Fruit fly (Drosophila melanogaster): ENCODE results near the gene CG14297.

The CG14297 gene

dm6 chr3R:18923802-18924635 is 26.1 kb downstream of the CG14297 start:
- TF ChIP-seq Lpt (GFP tag; optimal IDR thresholded peaks at IDR 0.05) (no peak), CG15336 (GFP tag; IDR thresholded peaks at IDR 0.05) (peak; percentile 5; the same call in 1 of the 2 replicates), CG7368 (GFP tag; optimal IDR thresholded peaks at IDR 0.05) (no peak), Ets96B (tag; optimal IDR thresholded peaks at IDR 0.05) (no peak), Sox102F (GFP tag; optimal IDR thresholded peaks at IDR 0.05) (peak; percentile 28), dsx (GFP tag; optimal IDR thresholded peaks at IDR 0.05; ENCODE audit: poor library complexity, severe bottlenecking) (peak; percentile 57), svp (GFP tag) (peak; percentile 70), Eip78C (GFP tag) (peak; percentile 28), CG3919 (GFP tag; optimal IDR thresholded peaks at IDR 0.05) (peak; percentile 4)

- TF ChIP-seq spab (GFP tag; optimal IDR thresholded peaks at IDR 0.05) (no peak), CG16779 (tag; optimal IDR thresholded peaks at IDR 0.05) (no peak), Eip78C (GFP tag) (no peak), Lpt (GFP tag; optimal IDR thresholded peaks at IDR 0.05) (no peak)
Measured at dm6 chr3R:18924636-18924977, 26.7 kb downstream of the CG14297 start.

dm6 chr3R:18928346-18928917 is 30.5 kb downstream of the CG14297 start, which contains the start of gene Mpc1:
TSS of gene Mpc1 (minus strand) at chr3R:18928659.
- TF ChIP-seq CG8319 (GFP tag; optimal IDR thresholded peaks at IDR 0.05) (no peak), CG6808 (GFP tag; optimal IDR thresholded peaks at IDR 0.05) (no peak), topi (GFP tag; optimal IDR thresholded peaks at IDR 0.05) (no peak), cyc (GFP tag; optimal IDR thresholded peaks at IDR 0.05) (no peak), CG8632 (GFP tag; optimal IDR thresholded peaks at IDR 0.05) (no peak), vri (GFP tag; optimal IDR thresholded peaks at IDR 0.05) (peak; percentile 64), Eip93F (GFP tag; optimal IDR thresholded peaks at IDR 0.05) (peak; percentile 20), fkh (GFP tag; optimal IDR thresholded peaks at IDR 0.05) (peak; percentile 48), Eip78C (GFP tag) (peak; percentile 26), Blimp-1 (GFP tag; optimal IDR thresholded peaks at IDR 0.05) (no peak), svp (GFP tag) (peak; percentile 83), CG1621 (tag; optimal IDR thresholded peaks at IDR 0.05) (no peak), Ets96B (tag; optimal IDR thresholded peaks at IDR 0.05) (no peak), lz (GFP tag; optimal IDR thresholded peaks at IDR 0.05) (no peak), CG6163 (GFP tag; IDR thresholded peaks at IDR 0.05) (peak; percentile 6; the same call in 1 of the 3 replicates)

- TF ChIP-seq fd85E (GFP tag; optimal IDR thresholded peaks at IDR 0.05) (peak; percentile 2), CG32006 (GFP tag; optimal IDR thresholded peaks at IDR 0.05) (peak; percentile 12), Sox102F (GFP tag; optimal IDR thresholded peaks at IDR 0.05) (peak; percentile 42), CG6276 (GFP tag; optimal IDR thresholded peaks at IDR 0.05) (peak; percentile 5), OdsH (GFP tag; optimal IDR thresholded peaks at IDR 0.05) (peak; percentile 40), Eip93F (GFP tag; optimal IDR thresholded peaks at IDR 0.05) (no peak), topi (GFP tag; optimal IDR thresholded peaks at IDR 0.05) (peak; percentile 44), CG4318 (GFP tag; optimal IDR thresholded peaks at IDR 0.05) (no peak), CG31627 (GFP tag; optimal IDR thresholded peaks at IDR 0.05) (peak; percentile 40), CG6163 (GFP tag; IDR thresholded peaks at IDR 0.05) (peak; percentile 77), Sox14 (GFP tag; optimal IDR thresholded peaks at IDR 0.05) (no peak), pdm3 (GFP tag; optimal IDR thresholded peaks at IDR 0.05) (peak; percentile 65), CG10631 (GFP tag; optimal IDR thresholded peaks at IDR 0.05) (peak; percentile 28), Hr38 (GFP tag; optimal IDR thresholded peaks at IDR 0.05) (no peak), fkh (GFP tag; optimal IDR thresholded peaks at IDR 0.05) (no peak), Sox15 (GFP tag; optimal IDR thresholded peaks at IDR 0.05) (no peak), CG11762 (GFP tag; optimal IDR thresholded peaks at IDR 0.05; ENCODE audit: insufficient read depth) (peak; percentile 18), CG6792 (GFP tag; optimal IDR thresholded peaks at IDR 0.05) (peak; percentile 15), dsx (GFP tag; optimal IDR thresholded peaks at IDR 0.05; ENCODE audit: poor library complexity, severe bottlenecking) (no peak), CG3919 (GFP tag; optimal IDR thresholded peaks at IDR 0.05) (peak; percentile 72), Ets96B (tag; optimal IDR thresholded peaks at IDR 0.05) (no peak), CG8632 (GFP tag; optimal IDR thresholded peaks at IDR 0.05) (peak; percentile 14), CG11902 (GFP tag; optimal IDR thresholded peaks at IDR 0.05) (no peak), Hr4 (GFP tag; optimal IDR thresholded peaks at IDR 0.05) (peak; percentile 13), Gug (GFP tag; IDR thresholded peaks at IDR 0.05) (no peak), Ets21C (GFP tag; optimal IDR thresholded peaks at IDR 0.05) (no peak), svp (GFP tag) (no peak), CG9139 (GFP tag; optimal IDR thresholded peaks at IDR 0.05) (no peak)
Measured at dm6 chr3R:18928918-18929705, 31.2 kb downstream of the CG14297 start, which contains the start of gene CG42613. TSS of gene CG42613 (plus strand) at chr3R:18929196.
